Worm (Caenorhabditis elegans) whole organism, L3 larva: Measurements from ENCODE around the gene F02C12.1.

ENCODE experiments used
- R02D3.7 ChIP-seq: fragments of 150-350 bp; optimal IDR thresholded peaks from 2 replicates; lab custom pipeline; 2014; ENCODE audit warnings: missing biosample characterization, missing genetic modification characterization
- ZK546.5 ChIP-seq: sonication (generic microtip); optimal IDR thresholded peaks from 2 replicates; lab custom pipeline; 2017; ENCODE audit warnings: missing biosample characterization, missing genetic modification characterization
- ama-1 ChIP-seq: fragments of 150-350 bp; optimal IDR thresholded peaks from 2 replicates; lab custom pipeline; 2018
- ceh-16 ChIP-seq: sonication (generic microtip); optimal IDR thresholded peaks from 2 replicates; lab custom pipeline; 2017; ENCODE audit warnings: missing biosample characterization, missing genetic modification characterization
- ceh-82 ChIP-seq: fragments of 150-350 bp; optimal IDR thresholded peaks from 2 replicates; lab custom pipeline; 2014; ENCODE audit warnings: missing biosample characterization, missing genetic modification characterization
- egl-27 ChIP-seq: sonication (generic microtip); optimal IDR thresholded peaks from 4 replicates; lab custom pipeline; 2017; ENCODE audit warnings: missing biosample characterization, missing genetic modification reagents, missing genetic modification characterization
- elt-2 ChIP-seq: sonication (generic microtip); optimal IDR thresholded peaks from 2 replicates; lab custom pipeline; 2016; ENCODE audit warnings: missing genetic modification reagents, mild to moderate bottlenecking, missing genetic modification characterization, missing compliant biosample characterization
- elt-3 ChIP-seq, 3 experiments: fragments of 150-350 bp in 1 of 3; sonication (generic microtip) in 2 of 3; optimal IDR thresholded peaks; 2 replicates in 2 of 3; 4 replicates in 1 of 3; lab custom pipeline; 2014 to 2017; ENCODE audit warnings: missing biosample characterization in 3 of 3, missing genetic modification characterization in 3 of 3
- eor-1 ChIP-seq, 2 experiments: fragments of 150-350 bp; optimal IDR thresholded peaks; 2 replicates each; lab custom pipeline; 2014 to 2018; ENCODE audit warnings: missing biosample characterization in 2 of 2, missing genetic modification characterization in 2 of 2
- fkh-2 ChIP-seq: fragments of 150-350 bp; optimal IDR thresholded peaks from 2 replicates; lab custom pipeline; 2014; ENCODE audit warnings: missing biosample characterization, missing genetic modification reagents, missing genetic modification characterization
- jun-1 ChIP-seq: fragments of 150-350 bp; optimal IDR thresholded peaks from 2 replicates; lab custom pipeline; 2014; ENCODE audit warnings: missing biosample characterization, missing genetic modification reagents, missing genetic modification characterization
- lin-15B ChIP-seq: fragments of 150-350 bp; optimal IDR thresholded peaks from 2 replicates; lab custom pipeline; 2014; ENCODE audit warnings: missing biosample characterization, missing genetic modification characterization
- lin-39 ChIP-seq: fragments of 150-350 bp; optimal IDR thresholded peaks from 2 replicates; lab custom pipeline; 2018; ENCODE audit warnings: missing biosample characterization, missing genetic modification reagents, missing genetic modification characterization
- lsy-12 ChIP-seq: sonication (generic microtip); optimal IDR thresholded peaks from 2 replicates; lab custom pipeline; 2016; ENCODE audit warnings: mild to moderate bottlenecking, missing genetic modification characterization, missing compliant biosample characterization
- mml-1 ChIP-seq: fragments of 150-350 bp; sonication (generic microtip); optimal IDR thresholded peaks from 3 replicates; lab custom pipeline; 2014; ENCODE audit warnings: missing biosample characterization, missing genetic modification characterization
- nfya-1 ChIP-seq: sonication (generic microtip); optimal IDR thresholded peaks from 2 replicates; lab custom pipeline; 2017; ENCODE audit warnings: missing genetic modification characterization, mild to moderate bottlenecking, missing compliant biosample characterization, antibody characterized with exemption, moderate library complexity; ENCODE audit not compliant: insufficient read depth
- nhr-11 ChIP-seq: fragments of 150-350 bp; optimal IDR thresholded peaks from 2 replicates; lab custom pipeline; 2014; ENCODE audit warnings: missing biosample characterization, missing genetic modification characterization
- nhr-12 ChIP-seq: fragments of 150-350 bp; optimal IDR thresholded peaks from 2 replicates; lab custom pipeline; 2014; ENCODE audit warnings: missing biosample characterization, missing genetic modification characterization
- nhr-23 ChIP-seq: fragments of 150-350 bp; optimal IDR thresholded peaks from 2 replicates; lab custom pipeline; 2014; ENCODE audit warnings: missing biosample characterization, missing genetic modification reagents, missing genetic modification characterization
- nhr-237 ChIP-seq: fragments of 150-350 bp; optimal IDR thresholded peaks from 2 replicates; lab custom pipeline; 2014; ENCODE audit warnings: missing biosample characterization, missing genetic modification characterization
- nhr-25 ChIP-seq: sonication (generic microtip); optimal IDR thresholded peaks from 2 replicates; lab custom pipeline; 2017; ENCODE audit warnings: missing biosample characterization, missing genetic modification characterization
- nhr-43 ChIP-seq: sonication (generic microtip); optimal IDR thresholded peaks from 2 replicates; lab custom pipeline; 2016; ENCODE audit warnings: mild to moderate bottlenecking, missing genetic modification characterization, missing compliant biosample characterization; ENCODE audit not compliant: poor library complexity, severe bottlenecking
- nhr-76 ChIP-seq: fragments of 150-350 bp; sonication (generic microtip); optimal IDR thresholded peaks from 5 replicates; lab custom pipeline; 2014; ENCODE audit warnings: missing biosample characterization, missing genetic modification characterization
- pha-4 ChIP-seq: fragments of 150-350 bp; optimal IDR thresholded peaks from 2 replicates; lab custom pipeline; 2014; ENCODE audit warnings: missing biosample characterization, missing genetic modification reagents, missing genetic modification characterization
- pqm-1 ChIP-seq: fragments of 150-350 bp; optimal IDR thresholded peaks from 2 replicates; lab custom pipeline; 2017; ENCODE audit warnings: missing biosample characterization, missing genetic modification characterization, inconsistent platforms
- sea-2 ChIP-seq: fragments of 150-350 bp; sonication (generic microtip); optimal IDR thresholded peaks from 4 replicates; lab custom pipeline; 2014; ENCODE audit warnings: missing biosample characterization, missing genetic modification reagents, missing genetic modification characterization
- skn-1 ChIP-seq: fragments of 150-350 bp; optimal IDR thresholded peaks from 2 replicates; lab custom pipeline; 2014; ENCODE audit warnings: missing biosample characterization, missing genetic modification characterization
- snpc-4 ChIP-seq: fragments of 150-350 bp; optimal IDR thresholded peaks from 2 replicates; lab custom pipeline; 2014; ENCODE audit warnings: missing biosample characterization, missing genetic modification characterization
- tbx-2 ChIP-seq: sonication (generic microtip); optimal IDR thresholded peaks from 2 replicates; lab custom pipeline; 2016; ENCODE audit warnings: mild to moderate bottlenecking, missing genetic modification characterization, missing compliant biosample characterization
- unc-39 ChIP-seq: sonication (generic microtip); optimal IDR thresholded peaks from 4 replicates; lab custom pipeline; 2017; ENCODE audit warnings: missing biosample characterization, missing genetic modification characterization
- unc-62 ChIP-seq: fragments of 150-350 bp; sonication (generic microtip); optimal IDR thresholded peaks from 4 replicates; lab custom pipeline; 2014; ENCODE audit warnings: missing biosample characterization, missing genetic modification reagents, missing genetic modification characterization
- zag-1 ChIP-seq: fragments of 150-350 bp; optimal IDR thresholded peaks from 2 replicates; lab custom pipeline; 2014; ENCODE audit warnings: missing biosample characterization, missing genetic modification characterization
- ztf-4 ChIP-seq: fragments of 150-350 bp; optimal IDR thresholded peaks from 2 replicates; lab custom pipeline; 2014; ENCODE audit warnings: missing biosample characterization, missing genetic modification characterization

F02C12.1 gene

ce11 chrX:13415722-13416121 lies 13.8 kb downstream of the F02C12.1 start, which contains the start of gene C29F7.2:
Gene C29F7.2 (plus strand): TSS chrX:13416078.
- TF ChIP-seq nhr-23 (tag; lab: Kevin White, UChicago) = no peak
- TF ChIP-seq pha-4 (tag; lab: Kevin White, UChicago) = peak; percentile 64
- peak; percentile 95 for TF ChIP-seq pqm-1 (tag; lab: Kevin White, UChicago)
- TF ChIP-seq mml-1 (tag; lab: Kevin White, UChicago) = no peak
- no peak for TF ChIP-seq ztf-4
- TF ChIP-seq unc-39 = no peak
- peak; percentile 31 for TF ChIP-seq jun-1
- no peak for TF ChIP-seq ama-1 (lab: Kevin White, UChicago)
- peak; percentile 94 for TF ChIP-seq elt-2 (tag; lab: Kevin White, UChicago)
- no peak for TF ChIP-seq ZK546.5 (tag; lab: Kevin White, UChicago)
- no peak for TF ChIP-seq tbx-2 (tag; lab: Kevin White, UChicago)
- no peak for TF ChIP-seq lin-39
- no peak for TF ChIP-seq eor-1 (tag; optimal IDR thresholded peaks at IDR 0.05; lab: Kevin White, UChicago)
- TF ChIP-seq nhr-12 (tag; lab: Kevin White, UChicago) = no peak
- TF ChIP-seq, all 47 proteins: peak for 4

ce11 chrX:13417479-13417878 lies 15.6 kb downstream of the F02C12.1 start:
- TF ChIP-seq snpc-4 (tag; lab: Kevin White, UChicago) (no peak), elt-2 (tag; lab: Kevin White, UChicago) (no peak), nhr-43 (no peak), lin-15B (tag; lab: Kevin White, UChicago) (no peak), nfya-1 (no peak)

- TF ChIP-seq nhr-23 (tag; lab: Kevin White, UChicago) = peak; percentile 9
- peak in 1 of 3 experiments; percentile 7 for TF ChIP-seq elt-3 (tag; optimal IDR thresholded peaks at IDR 0.05; lab: Kevin White, UChicago)
- TF ChIP-seq ceh-82 (tag; lab: Kevin White, UChicago) = no peak
- no peak for TF ChIP-seq jun-1
- no peak for TF ChIP-seq egl-27
- peak; percentile 47 for TF ChIP-seq nhr-43
- TF ChIP-seq lin-15B (tag; lab: Kevin White, UChicago) = no peak
- no peak for TF ChIP-seq nhr-11 (tag; lab: Kevin White, UChicago)
- peak; percentile 33 for TF ChIP-seq nfya-1
- peak; percentile 1 for TF ChIP-seq unc-62 (GFP tag; lab: Kevin White, UChicago)
- TF ChIP-seq lin-39 = peak; percentile 26
- TF ChIP-seq elt-2 (tag; lab: Kevin White, UChicago) = peak; percentile 43
- no peak for TF ChIP-seq zag-1
- peak; percentile 72 for TF ChIP-seq nhr-25 (tag; lab: Kevin White, UChicago)
These were observed 18.0 kb downstream of the F02C12.1 start, which contains the start of gene C29F7.3 for ce11 chrX:13419884-13420339. Gene C29F7.3 (minus strand): TSS chrX:13419934.

- peak; percentile 33 for TF ChIP-seq pqm-1 (tag; lab: Kevin White, UChicago)
- TF ChIP-seq elt-2 (tag; lab: Kevin White, UChicago) = peak; percentile 81
- TF ChIP-seq zag-1 = no peak
These were observed 19.2 kb downstream of the F02C12.1 start for ce11 chrX:13421068-13421467.

- TF ChIP-seq sea-2 (GFP tag; lab: Kevin White, UChicago) = no peak
- no peak for TF ChIP-seq fkh-2 (tag; lab: Kevin White, UChicago)
- TF ChIP-seq egl-27 = no peak
- no peak for TF ChIP-seq elt-2 (tag; lab: Kevin White, UChicago)
- no peak for TF ChIP-seq lsy-12 (tag; lab: Kevin White, UChicago)
- TF ChIP-seq mml-1 (tag; lab: Kevin White, UChicago) = no peak
- no peak for TF ChIP-seq nhr-76 (tag; lab: Kevin White, UChicago)
- no peak for TF ChIP-seq skn-1 (tag; lab: Kevin White, UChicago)
- TF ChIP-seq lin-39 = no peak
- no peak for TF ChIP-seq nhr-25 (tag; lab: Kevin White, UChicago)
- no peak for TF ChIP-seq jun-1
- no peak for TF ChIP-seq nhr-237
- TF ChIP-seq pha-4 (tag; lab: Kevin White, UChicago) = no peak
- no peak for TF ChIP-seq nhr-43
- no peak for TF ChIP-seq R02D3.7 (tag; lab: Kevin White, UChicago)
- TF ChIP-seq ceh-16 (tag; lab: Kevin White, UChicago) = no peak
These were observed 21.5 kb downstream of the F02C12.1 start, which contains the start of gene fkh-3 for ce11 chrX:13423340-13423739. Gene fkh-3 (minus strand): TSS chrX:13423440.
